Fruit fly (Drosophila melanogaster) whole organism, embryonic: ENCODE data around the gene CG31122.
A peak's percentile ranks its signal among the peaks of the same experiment; 100 is the strongest.

ENCODE experiments used
- Abd-B ChIP-seq: fragments of 200-800 bp; sonication (Bioruptor generic); optimal IDR thresholded peaks from 2 replicates; lab custom pipeline; 2018; ENCODE audit warnings: missing biosample characterization, mild to moderate bottlenecking, missing genetic modification characterization, moderate library complexity
- Atf-2 ChIP-seq: fragments of 200-800 bp; sonication (Bioruptor generic); optimal IDR thresholded peaks from 2 replicates; lab custom pipeline; 2016; ENCODE audit warnings: missing biosample characterization, missing genetic modification characterization
- BEAF-32 ChIP-seq: fragments of 200-800 bp; sonication (Bioruptor generic); optimal IDR thresholded peaks from 3 replicates; lab custom pipeline; 2017; ENCODE audit warnings: missing biosample characterization, missing genetic modification characterization, mild to moderate bottlenecking, moderate library complexity, missing genetic modification reagents
- CG10321 ChIP-seq: fragments of 200-800 bp; sonication (Bioruptor generic); IDR thresholded peaks from 2 replicates; pipeline ENCODE4 v1.3.6; 2022; ENCODE audit warnings: missing biosample characterization, missing genetic modification characterization
- CG10979 ChIP-seq: fragments of 200-800 bp; sonication (Bioruptor generic); optimal IDR thresholded peaks from 2 replicates; lab custom pipeline; 2018; ENCODE audit warnings: missing biosample characterization, mild to moderate bottlenecking, missing genetic modification characterization, moderate library complexity
- CG13424 ChIP-seq: fragments of 200-800 bp; sonication (Bioruptor generic); optimal IDR thresholded peaks from 2 replicates; lab custom pipeline; 2019; ENCODE audit warnings: missing biosample characterization, mild to moderate bottlenecking, missing genetic modification characterization, moderate library complexity
- CG1529 ChIP-seq: fragments of 200-800 bp; sonication (Bioruptor generic); optimal IDR thresholded peaks from 3 replicates; lab custom pipeline; 2018; ENCODE audit warnings: missing biosample characterization, missing genetic modification characterization
- CG15479 ChIP-seq: fragments of 200-800 bp; sonication (Bioruptor generic); optimal IDR thresholded peaks from 3 replicates; lab custom pipeline; 2019; ENCODE audit warnings: missing biosample characterization, mild to moderate bottlenecking, missing genetic modification characterization, moderate library complexity
- CG17359 ChIP-seq: fragments of 200-800 bp; sonication (Bioruptor generic); optimal IDR thresholded peaks from 3 replicates; lab custom pipeline; 2018; ENCODE audit warnings: missing biosample characterization, mild to moderate bottlenecking, missing genetic modification characterization, moderate library complexity
- CG17912 ChIP-seq: fragments of 200-800 bp; sonication (Bioruptor generic); optimal IDR thresholded peaks from 2 replicates; lab custom pipeline; 2018; ENCODE audit warnings: missing biosample characterization, mild to moderate bottlenecking, missing genetic modification characterization
- CG18764 ChIP-seq: fragments of 200-800 bp; sonication (Bioruptor generic); optimal IDR thresholded peaks from 3 replicates; lab custom pipeline; 2016; ENCODE audit warnings: missing biosample characterization, missing genetic modification characterization
- CG2889 ChIP-seq: fragments of 200-800 bp; sonication (Bioruptor generic); IDR thresholded peaks from 3 replicates; pipeline ENCODE4 v1.3.6; 2022; ENCODE audit warnings: missing biosample characterization, missing genetic modification characterization
- CG4404 ChIP-seq: fragments of 200-800 bp; sonication (Bioruptor generic); IDR thresholded peaks from 2 replicates; pipeline ENCODE4 v1.3.6; 2022; ENCODE audit warnings: missing biosample characterization, missing genetic modification characterization
- CG4854 ChIP-seq: fragments of 200-800 bp; sonication (Bioruptor generic); optimal IDR thresholded peaks from 2 replicates; lab custom pipeline; 2016; ENCODE audit warnings: missing biosample characterization, missing genetic modification characterization, inconsistent platforms
- CG6254 ChIP-seq: fragments of 200-800 bp; sonication (Bioruptor generic); optimal IDR thresholded peaks from 3 replicates; lab custom pipeline; 2017; ENCODE audit warnings: mild to moderate bottlenecking, missing biosample characterization, missing genetic modification reagents, missing genetic modification characterization
- D ChIP-seq, 2 experiments: fragments of 200-800 bp in 1 of 2; fragments of >200 bp in 1 of 2; sonication (Bioruptor generic) in 1 of 2; optimal IDR thresholded peaks; 2 replicates in 1 of 2; 3 replicates in 1 of 2; lab custom pipeline; 2017; ENCODE audit warnings: mild to moderate bottlenecking in 1 of 2, missing biosample characterization in 1 of 2, missing genetic modification characterization in 1 of 2, missing genetic modification reagents in 1 of 2
- Dbx ChIP-seq: fragments of 200-800 bp; sonication (Bioruptor generic); IDR thresholded peaks from 3 replicates; pipeline ENCODE4 v1.3.6; 2022; ENCODE audit warnings: missing biosample characterization, missing genetic modification characterization
- E2f1 ChIP-seq: fragments of 200-800 bp; sonication (Bioruptor generic); IDR thresholded peaks from 2 replicates; pipeline ENCODE4 v1.3.6; 2022; ENCODE audit warnings: missing biosample characterization, missing genetic modification characterization
- Gug ChIP-seq: fragments of 200-800 bp; sonication (Bioruptor generic); IDR thresholded peaks from 4 replicates; pipeline ENCODE4 v1.3.6; 2022; ENCODE audit warnings: missing biosample characterization, missing genetic modification characterization
- HLH4C ChIP-seq: fragments of 200-800 bp; sonication (Bioruptor generic); IDR thresholded peaks from 3 replicates; pipeline ENCODE4 v1.3.6; 2022; ENCODE audit warnings: missing biosample characterization, missing genetic modification characterization; ENCODE audit not compliant: partially characterized antibody
- HLHmδ ChIP-seq: fragments of 200-800 bp; sonication (Bioruptor generic); optimal IDR thresholded peaks from 2 replicates; lab custom pipeline; 2018; ENCODE audit warnings: missing biosample characterization, mild to moderate bottlenecking, missing genetic modification characterization, moderate library complexity
- Hand ChIP-seq: fragments of 200-800 bp; sonication (Bioruptor generic); optimal IDR thresholded peaks from 2 replicates; lab custom pipeline; 2017; ENCODE audit warnings: mild to moderate bottlenecking, missing biosample characterization, missing genetic modification reagents, missing genetic modification characterization
- Hmx ChIP-seq: fragments of 200-800 bp; sonication (Bioruptor generic); optimal IDR thresholded peaks from 2 replicates; lab custom pipeline; 2016; ENCODE audit warnings: missing biosample characterization, missing genetic modification characterization
- Hr51 ChIP-seq, 2 experiments: fragments of 200-800 bp; sonication (Bioruptor generic); optimal IDR thresholded peaks; 2 replicates in 1 of 2; 3 replicates in 1 of 2; lab custom pipeline; 2016 to 2018; ENCODE audit warnings: missing biosample characterization in 2 of 2, missing genetic modification characterization in 2 of 2, mild to moderate bottlenecking in 1 of 2, moderate library complexity in 1 of 2
- Mad ChIP-seq: fragments of 200-800 bp; sonication (Bioruptor generic); optimal IDR thresholded peaks from 2 replicates; lab custom pipeline; 2016; ENCODE audit warnings: missing biosample characterization, missing genetic modification characterization
- Nf-YB ChIP-seq: fragments of 200-800 bp; sonication (Bioruptor generic); optimal IDR thresholded peaks from 3 replicates; lab custom pipeline; 2019; ENCODE audit warnings: missing biosample characterization, mild to moderate bottlenecking, missing genetic modification characterization, moderate library complexity
- Opbp ChIP-seq: fragments of 200-800 bp; sonication (Bioruptor generic); IDR thresholded peaks from 3 replicates; pipeline ENCODE4 v1.3.6; 2022; ENCODE audit warnings: missing biosample characterization, missing genetic modification characterization; ENCODE audit not compliant: partially characterized antibody
- Ptx1 ChIP-seq: fragments of 200-800 bp; sonication (Bioruptor generic); IDR thresholded peaks from 2 replicates; pipeline ENCODE4 v1.3.6; 2022; ENCODE audit warnings: missing biosample characterization, missing genetic modification characterization
- Sry-β ChIP-seq: fragments of 200-800 bp; sonication (Bioruptor generic); optimal IDR thresholded peaks from 2 replicates; lab custom pipeline; 2018; ENCODE audit warnings: missing biosample characterization, mild to moderate bottlenecking, missing genetic modification characterization, moderate library complexity
- Xrp1 ChIP-seq: fragments of 200-800 bp; sonication (Bioruptor generic); IDR thresholded peaks from 2 replicates; pipeline ENCODE4 v1.3.6; 2022; ENCODE audit warnings: missing biosample characterization, missing genetic modification characterization
- bcd ChIP-seq: fragments of 200-800 bp; sonication (Bioruptor generic); optimal IDR thresholded peaks from 2 replicates; lab custom pipeline; 2017; ENCODE audit warnings: missing biosample characterization, mild to moderate bottlenecking, missing genetic modification characterization
- btn ChIP-seq: fragments of 200-800 bp; sonication (Bioruptor generic); optimal IDR thresholded peaks from 2 replicates; lab custom pipeline; 2016; ENCODE audit warnings: missing biosample characterization, missing genetic modification characterization
- chinmo ChIP-seq: fragments of 200-800 bp; sonication (Bioruptor generic); IDR thresholded peaks from 4 replicates; pipeline ENCODE4 v1.3.6; 2022; ENCODE audit warnings: missing biosample characterization, missing genetic modification characterization; ENCODE audit not compliant: partially characterized antibody
- dpn ChIP-seq, 2 experiments: fragments of 200-800 bp; sonication (Bioruptor generic); optimal IDR thresholded peaks; 3 replicates each; lab custom pipeline; 2016; ENCODE audit warnings: missing biosample characterization in 2 of 2, missing genetic modification characterization in 2 of 2
- exex ChIP-seq: fragments of 200-800 bp; sonication (Bioruptor generic); optimal IDR thresholded peaks from 4 replicates; lab custom pipeline; 2018; ENCODE audit warnings: missing biosample characterization, mild to moderate bottlenecking, missing genetic modification characterization, moderate library complexity
- fd102C ChIP-seq: fragments of 200-800 bp; sonication (Bioruptor generic); optimal IDR thresholded peaks from 2 replicates; lab custom pipeline; 2018; ENCODE audit warnings: missing biosample characterization, mild to moderate bottlenecking, missing genetic modification characterization, moderate library complexity
- fru ChIP-seq: fragments of >200 bp; optimal IDR thresholded peaks from 2 replicates; lab custom pipeline; 2017
- gem ChIP-seq: fragments of 200-800 bp; sonication (Bioruptor generic); optimal IDR thresholded peaks from 2 replicates; lab custom pipeline; 2019; ENCODE audit warnings: missing biosample characterization, mild to moderate bottlenecking, missing genetic modification characterization, moderate library complexity
- grau ChIP-seq: fragments of 200-800 bp; optimal IDR thresholded peaks from 3 replicates; lab custom pipeline; 2019; ENCODE audit warnings: missing biosample characterization, mild to moderate bottlenecking, missing genetic modification characterization, moderate library complexity
- h ChIP-seq: fragments of >200 bp; optimal IDR thresholded peaks from 2 replicates; lab custom pipeline; 2017
- insv ChIP-seq, 2 experiments: fragments of 200-800 bp; sonication (Bioruptor generic); optimal IDR thresholded peaks; 3 replicates each; lab custom pipeline; 2016 to 2018; ENCODE audit warnings: missing biosample characterization in 2 of 2, missing genetic modification characterization in 2 of 2
- lmd ChIP-seq: fragments of 200-800 bp; sonication (Bioruptor generic); IDR thresholded peaks from 2 replicates; pipeline ENCODE4 v1.3.6; 2022; ENCODE audit warnings: missing biosample characterization, missing genetic modification characterization
- nerfin-2 ChIP-seq: fragments of 200-800 bp; sonication (Bioruptor generic); IDR thresholded peaks from 2 replicates; pipeline ENCODE4 v1.3.6; 2022; ENCODE audit warnings: missing biosample characterization, missing genetic modification characterization; ENCODE audit not compliant: partially characterized antibody
- pb ChIP-seq: fragments of 200-800 bp; sonication (Bioruptor generic); optimal IDR thresholded peaks from 3 replicates; lab custom pipeline; 2016; ENCODE audit warnings: missing biosample characterization, missing genetic modification characterization
- run ChIP-seq: fragments of 200-800 bp; sonication (Bioruptor generic); optimal IDR thresholded peaks from 3 replicates; lab custom pipeline; 2018; ENCODE audit warnings: missing biosample characterization, mild to moderate bottlenecking, missing genetic modification characterization
- sima ChIP-seq: fragments of 200-800 bp; sonication (Bioruptor generic); optimal IDR thresholded peaks from 2 replicates; lab custom pipeline; 2016; ENCODE audit warnings: missing biosample characterization, missing genetic modification characterization
- stwl ChIP-seq: fragments of 200-800 bp; sonication (Bioruptor generic); optimal IDR thresholded peaks from 3 replicates; lab custom pipeline; 2018; ENCODE audit warnings: missing biosample characterization, mild to moderate bottlenecking, missing genetic modification characterization, moderate library complexity
- tio ChIP-seq: fragments of 200-800 bp; sonication (Bioruptor generic); optimal IDR thresholded peaks from 2 replicates; lab custom pipeline; 2017; ENCODE audit warnings: missing biosample characterization, missing genetic modification characterization, inconsistent platforms

The CG31122 gene

DNA sequence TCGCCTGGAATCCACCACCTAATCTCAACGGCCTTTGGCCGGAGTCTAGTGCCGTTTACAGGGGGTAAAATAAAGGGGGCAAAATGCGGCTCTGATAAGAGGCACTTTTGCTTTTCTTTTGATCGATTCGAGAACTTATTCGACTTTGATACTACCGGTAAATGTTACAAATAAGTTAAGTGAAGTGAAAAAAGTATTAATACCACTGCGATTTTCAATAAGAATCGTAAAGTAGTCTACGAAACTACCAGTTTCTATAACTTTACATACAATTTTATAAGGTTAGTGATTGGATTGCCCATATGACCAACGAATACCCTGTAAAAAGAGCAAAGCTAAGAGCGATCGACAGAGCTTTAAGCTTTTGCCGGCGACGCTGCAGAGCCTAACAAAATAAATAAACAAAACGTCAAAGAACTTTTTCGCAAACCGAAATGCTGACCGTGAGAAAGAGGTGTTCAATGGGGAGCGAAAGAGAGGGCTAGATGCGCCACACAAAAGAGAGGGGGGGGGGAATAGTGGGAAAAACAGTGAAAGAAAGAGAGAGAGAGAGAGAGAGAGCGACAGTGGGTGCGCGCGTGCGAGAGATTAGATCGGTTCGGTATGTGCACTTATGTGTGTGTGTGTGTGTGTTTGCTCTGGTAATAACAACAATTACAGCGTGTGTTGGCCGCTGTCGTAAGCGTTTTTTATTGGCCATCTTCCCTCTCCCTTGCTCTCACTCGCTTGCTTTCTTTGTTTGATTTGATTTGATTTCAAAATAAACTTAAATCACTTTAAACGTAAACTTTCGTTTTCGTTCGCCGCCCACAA lies 24.1 kb upstream of the CG31122 start (continued):
- no peak for TF ChIP-seq insv (GFP tag; optimal IDR thresholded peaks at IDR 0.05; lab: Kevin White, UChicago)
- no peak for TF ChIP-seq Mad (GFP tag; lab: Kevin White, UChicago)
- peak; percentile 45 for TF ChIP-seq tio
- peak; percentile 69 to 73 for TF ChIP-seq dpn (GFP tag; optimal IDR thresholded peaks at IDR 0.05; lab: Kevin White, UChicago)
- TF ChIP-seq Abd-B (GFP tag; lab: Kevin White, UChicago), result peak; percentile 0
- peak; percentile 34 for TF ChIP-seq CG18764 (GFP tag; lab: Kevin White, UChicago)
- TF ChIP-seq CG1529, result no peak
- peak; percentile 77 for TF ChIP-seq CG17359
- peak; percentile 65 for TF ChIP-seq lmd (GFP tag; lab: Robert Waterston, UW)
- no peak; the same call in 1 of the 2 replicates for TF ChIP-seq Xrp1
- TF ChIP-seq CG13424 (tag; lab: Kevin White, UChicago), result peak; percentile 45
- TF ChIP-seq Nf-YB, result no peak
- TF ChIP-seq CG17912 (GFP tag; lab: Kevin White, UChicago), result no peak
- TF ChIP-seq btn, result peak; percentile 26
- TF ChIP-seq E2f1 (GFP tag; lab: Robert Waterston, UW), result peak; percentile 45; the same call in 1 of the 2 replicates
- TF ChIP-seq pb, result peak; percentile 19
- no peak for TF ChIP-seq sima (GFP tag; lab: Kevin White, UChicago)
- no peak for TF ChIP-seq fru (lab: Kevin White, UChicago)
- TF ChIP-seq Atf-2 (GFP tag; lab: Kevin White, UChicago), result peak; percentile 21
- peak; percentile 45 for TF ChIP-seq CG4854 (GFP tag; lab: Kevin White, UChicago)
- peak in 1 of 2 experiments; percentile 81 for TF ChIP-seq Hr51 (GFP tag; optimal IDR thresholded peaks at IDR 0.05; lab: Kevin White, UChicago)
- no peak for TF ChIP-seq fd102C
- no peak for TF ChIP-seq run (tag; lab: Kevin White, UChicago)
- peak; percentile 29; the same call in 1 of the 3 replicates for TF ChIP-seq CG2889 (GFP tag; lab: Robert Waterston, UW)
- TF ChIP-seq Ptx1 (GFP tag; lab: Robert Waterston, UW), result peak; percentile 68
- 0 out of 2 replicates have a peak, but pooled peaks have one; percentile 53 for TF ChIP-seq CG10321 (GFP tag; lab: Robert Waterston, UW)
- TF ChIP-seq h (lab: Kevin White, UChicago), result no peak
- TF ChIP-seq exex (tag; lab: Kevin White, UChicago), result peak; percentile 33
- no peak for TF ChIP-seq CG6254 (GFP tag; lab: Kevin White, UChicago)
- no peak for TF ChIP-seq HLH4C
- no peak for TF ChIP-seq BEAF-32 (GFP tag; lab: Kevin White, UChicago)
- TF ChIP-seq nerfin-2 (GFP tag; lab: Robert Waterston, UW), result no peak
- no peak for TF ChIP-seq CG10979
- TF ChIP-seq D (optimal IDR thresholded peaks at IDR 0.05; lab: Kevin White, UChicago), result no peak
- no peak for TF ChIP-seq D (GFP tag; optimal IDR thresholded peaks at IDR 0.05; lab: Kevin White, UChicago)
- TF ChIP-seq gem, result peak; percentile 82
- no peak for TF ChIP-seq Opbp (GFP tag; lab: Robert Waterston, UW)
- TF ChIP-seq bcd (GFP tag; lab: Kevin White, UChicago), result peak; percentile 62
- TF ChIP-seq HLHmδ (GFP tag; lab: Kevin White, UChicago), result no peak
- no peak for TF ChIP-seq Sry-β (GFP tag; lab: Kevin White, UChicago)
- 0 out of 4 replicates have a peak, but pooled peaks have one; percentile 55 for TF ChIP-seq chinmo
- no peak for TF ChIP-seq CG15479 (GFP tag; lab: Kevin White, UChicago)
- TF ChIP-seq grau (tag; lab: Kevin White, UChicago), result peak; percentile 73
- peak; percentile 44 for TF ChIP-seq Hmx (GFP tag; lab: Kevin White, UChicago)
- TF ChIP-seq CG4404 (GFP tag; lab: Robert Waterston, UW), result no peak; the same call in 1 of the 2 replicates
- no peak for TF ChIP-seq stwl (tag; lab: Kevin White, UChicago)
- TF ChIP-seq Gug (GFP tag; lab: Robert Waterston, UW), result peak; percentile 36; the same call in 1 of the 4 replicates
- TF ChIP-seq Dbx, result peak; percentile 50; the same call in 1 of the 3 replicates
- TF ChIP-seq Hand, result peak; percentile 43
